Worm (Caenorhabditis elegans) whole organism, L4 larva: ENCODE data around the gene srd-9.

Experiments
- fkh-10 ChIP-seq: fragments of 150-350 bp; optimal IDR thresholded peaks from 2 replicates; lab custom pipeline; 2014; ENCODE audit warnings: missing biosample characterization, missing genetic modification reagents, missing genetic modification characterization
- nhr-10 ChIP-seq: fragments of 150-350 bp; optimal IDR thresholded peaks from 2 replicates; lab custom pipeline; 2014; ENCODE audit warnings: missing biosample characterization, missing genetic modification characterization

DNA sequence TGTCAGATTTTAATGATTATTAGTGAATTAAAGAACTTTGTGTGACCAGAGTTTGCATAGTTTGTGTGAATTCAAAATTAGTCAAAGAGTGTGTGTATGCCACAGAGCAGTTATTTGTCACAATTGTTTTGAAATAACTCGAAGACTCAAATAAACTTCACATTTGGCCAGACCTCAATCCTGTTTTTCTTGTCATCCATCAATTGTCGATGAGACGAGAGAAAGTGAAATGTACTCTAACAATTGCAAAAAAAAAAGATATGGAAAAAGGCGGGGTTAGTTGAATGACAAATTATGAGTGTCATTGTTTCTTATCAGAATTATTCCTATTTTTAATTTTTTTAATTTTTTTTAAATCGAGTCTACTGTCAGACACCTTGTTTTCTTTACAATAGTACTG lies 13.3 kb downstream of the srd-9 start, which contains the start of gene T09D3.8:
- TF ChIP-seq fkh-10 (GFP tag; lab: Kevin White, UChicago) (no peak), nhr-10 (tag; lab: Kevin White, UChicago) (no peak)
